Worm (Caenorhabditis elegans) whole organism, L4/young adult: ENCODE measurements around the gene ifc-2.
A peak's percentile ranks its signal among the peaks of the same experiment; 100 is the strongest.

Source experiments
- W03F9.2 ChIP-seq: fragments of 150-350 bp; optimal IDR thresholded peaks from 2 replicates; lab custom pipeline; 2014; ENCODE audit warnings: missing biosample characterization, missing genetic modification characterization
- dao-5 ChIP-seq: sonication (generic microtip); optimal IDR thresholded peaks from 2 replicates; lab custom pipeline; 2016; ENCODE audit warnings: missing genotype, missing genetic modification characterization, moderate library complexity, missing compliant biosample characterization
- him-1 ChIP-seq: sonication (generic microtip); optimal IDR thresholded peaks from 2 replicates; lab custom pipeline; 2016; ENCODE audit warnings: missing genotype, missing genetic modification reagents, missing genetic modification characterization, missing compliant biosample characterization

The ifc-2 gene

DNA sequence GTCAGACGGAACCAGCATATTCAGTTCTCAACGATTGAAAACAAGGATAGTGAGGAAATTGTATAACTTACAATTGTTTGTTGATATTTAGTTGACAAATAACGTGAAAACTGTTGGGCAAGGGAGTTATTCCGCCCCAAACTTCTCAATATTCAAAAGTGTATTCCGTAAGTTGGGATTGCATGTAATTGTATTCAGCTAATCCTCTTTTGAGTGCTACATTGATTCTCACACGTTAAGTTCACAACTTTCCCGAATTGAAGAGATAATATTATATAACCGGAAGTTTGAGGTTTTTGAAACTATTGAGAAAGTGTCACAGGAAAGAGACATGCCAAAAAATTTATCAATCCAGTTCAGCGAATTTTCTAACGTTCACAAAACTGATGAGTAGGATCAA, at the start of gene ifc-2:
Gene ifc-2, minus strand, starts transcription at position 101 of the 400 bp plus-strand sequence.
- TF ChIP-seq W03F9.2 (tag; lab: Kevin White, UChicago) (no peak), dao-5 (tag; lab: Kevin White, UChicago) (no peak), him-1 (tag; lab: Kevin White, UChicago) (no peak)

DNA sequence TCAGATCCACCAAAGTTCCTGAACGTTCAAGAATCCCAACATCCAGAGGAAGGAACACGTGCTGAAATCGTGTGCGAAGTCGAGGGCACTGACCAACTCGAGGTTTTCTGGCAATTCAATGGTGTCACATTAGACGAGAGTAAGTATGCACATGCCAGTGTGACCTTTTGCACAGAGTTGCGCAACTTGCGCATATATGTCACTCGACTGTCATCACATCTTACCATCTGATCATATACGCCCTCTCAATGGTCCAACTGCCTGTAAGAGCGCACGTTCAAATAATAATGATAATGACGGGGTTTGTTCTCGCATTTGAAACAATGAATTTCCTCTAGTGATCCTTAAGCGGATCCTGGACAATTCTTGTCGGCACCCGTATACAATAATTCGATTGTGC, 41.5 kb upstream of the ifc-2 start:
- TF ChIP-seq dao-5 (tag; lab: Kevin White, UChicago), result no peak
- TF ChIP-seq W03F9.2 (tag; lab: Kevin White, UChicago), result no peak
- no peak for TF ChIP-seq him-1 (tag; lab: Kevin White, UChicago)

DNA sequence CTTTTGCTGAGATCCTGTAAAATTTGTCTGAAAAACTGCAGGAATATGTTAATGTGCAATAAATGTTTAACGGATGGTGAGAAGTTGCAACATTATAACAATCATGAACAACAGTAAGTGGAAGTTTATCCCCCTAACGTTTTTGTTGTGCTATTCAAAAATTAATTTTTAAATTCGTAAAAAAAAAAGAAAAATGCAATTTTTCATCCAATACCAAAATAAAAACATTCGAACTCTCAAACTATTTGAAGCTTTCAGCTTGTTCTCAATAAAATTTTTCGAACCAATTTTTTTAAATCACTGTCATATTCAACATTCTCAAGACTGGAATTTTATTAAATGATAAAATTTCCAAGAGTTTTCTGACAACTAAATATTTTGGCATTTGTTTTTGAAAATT, 36.9 kb upstream of the ifc-2 start, which contains the start of gene ncam-1:
Gene ncam-1, plus strand, starts transcription at position 301 of the 400 bp plus-strand sequence.
- TF ChIP-seq him-1 (tag; lab: Kevin White, UChicago), result no peak

ce11 chrX:688602-689001, 33.9 kb upstream of the ifc-2 start:
- no peak for TF ChIP-seq W03F9.2 (tag; lab: Kevin White, UChicago)
- TF ChIP-seq him-1 (tag; lab: Kevin White, UChicago), result no peak
- TF ChIP-seq dao-5 (tag; lab: Kevin White, UChicago), result no peak

DNA sequence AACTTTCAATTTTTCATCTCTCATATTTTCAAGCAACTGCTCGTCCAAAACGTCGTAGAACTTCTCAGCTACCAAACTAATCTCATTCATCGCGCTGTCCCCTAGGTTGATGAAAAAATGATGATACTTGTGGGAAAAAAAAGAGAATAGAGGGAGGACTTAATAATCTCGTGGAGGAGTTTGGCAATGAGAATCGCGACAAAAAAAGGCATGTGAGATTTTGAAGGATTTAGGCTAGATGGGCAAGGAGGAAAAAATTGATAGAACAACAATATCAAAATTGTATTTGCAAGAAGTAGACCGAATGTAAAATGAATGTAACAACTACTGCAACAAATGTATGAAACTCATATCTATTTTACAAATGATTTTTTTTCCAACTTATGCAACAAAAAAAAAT, 28.0 kb upstream of the ifc-2 start, which contains the start of gene Y9C12A.1:
Gene Y9C12A.1, minus strand, starts transcription at position 101 of the 400 bp plus-strand sequence.
- TF ChIP-seq dao-5 (tag; lab: Kevin White, UChicago), result no peak
- no peak for TF ChIP-seq him-1 (tag; lab: Kevin White, UChicago)
- TF ChIP-seq W03F9.2 (tag; lab: Kevin White, UChicago), result no peak

DNA sequence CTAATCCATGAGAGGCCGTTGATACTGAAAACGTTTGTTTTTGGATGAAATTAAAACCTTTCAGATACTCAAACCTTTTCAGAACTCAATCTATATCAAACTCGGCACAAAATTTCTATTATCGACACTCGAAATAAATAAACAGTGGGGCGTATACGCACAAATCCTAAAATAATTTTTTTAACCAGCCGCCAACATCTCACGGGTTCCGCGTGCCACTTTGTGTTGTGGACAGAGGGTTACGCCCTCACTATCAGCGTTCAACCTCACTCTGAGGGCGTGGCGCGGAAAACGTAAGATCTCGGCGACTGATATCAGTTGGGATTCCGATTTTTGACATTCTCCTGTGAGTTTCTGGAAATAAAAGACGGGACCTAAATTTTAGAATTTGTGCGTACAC, 26.7 kb upstream of the ifc-2 start:
- no peak for TF ChIP-seq W03F9.2 (tag; lab: Kevin White, UChicago)
- TF ChIP-seq him-1 (tag; lab: Kevin White, UChicago), result no peak

ce11 chrX:680920-681319, 26.2 kb upstream of the ifc-2 start, which contains the start of gene T19D7.7:
TSS of gene T19D7.7 (minus strand) at chrX:681020.
- TF ChIP-seq dao-5 (tag; lab: Kevin White, UChicago), result no peak
- no peak for TF ChIP-seq W03F9.2 (tag; lab: Kevin White, UChicago)
- TF ChIP-seq him-1 (tag; lab: Kevin White, UChicago), result no peak

- TF ChIP-seq dao-5 (tag; lab: Kevin White, UChicago) (no peak), W03F9.2 (tag; lab: Kevin White, UChicago) (no peak), him-1 (tag; lab: Kevin White, UChicago) (no peak)
Measured at ce11 chrX:671807-672206, 17.1 kb upstream of the ifc-2 start, which contains the start of gene lgc-32. TSS of gene lgc-32 (plus strand) at chrX:672107.

- no peak for TF ChIP-seq dao-5 (tag; lab: Kevin White, UChicago)
- no peak for TF ChIP-seq W03F9.2 (tag; lab: Kevin White, UChicago)
- no peak for TF ChIP-seq him-1 (tag; lab: Kevin White, UChicago)
Measured at ce11 chrX:670603-671002, 15.9 kb upstream of the ifc-2 start, which contains the start of gene T19D7.6. TSS of gene T19D7.6 (minus strand) at chrX:670800.

DNA sequence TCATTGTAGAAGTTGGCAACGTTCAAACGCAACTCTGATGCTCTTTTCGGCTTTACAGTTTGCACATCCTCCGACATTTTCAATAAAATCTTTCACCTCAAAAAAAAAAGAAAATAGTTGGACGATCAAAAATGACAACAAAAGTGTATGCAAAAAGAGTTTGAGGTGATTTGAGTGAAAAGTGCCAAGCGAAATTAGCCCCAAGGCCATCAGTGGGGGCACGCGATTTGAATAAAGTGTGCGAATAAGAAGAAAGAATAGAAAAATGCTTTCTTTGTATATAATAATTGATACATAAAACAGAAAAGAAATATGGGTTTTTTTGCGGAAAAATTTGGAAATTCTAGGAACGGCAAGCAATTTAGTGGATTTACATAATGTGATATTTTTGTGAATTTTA, 11.4 kb upstream of the ifc-2 start, which contains the start of gene T19D7.5:
Gene T19D7.5, minus strand, starts transcription at position 101 of the 400 bp plus-strand sequence.
- TF ChIP-seq him-1 (tag; lab: Kevin White, UChicago), result no peak
- no peak for TF ChIP-seq dao-5 (tag; lab: Kevin White, UChicago)
- no peak for TF ChIP-seq W03F9.2 (tag; lab: Kevin White, UChicago)

ce11 chrX:661727-662330, 7.1 kb upstream of the ifc-2 start, which contains the start of gene rund-1:
TSS of gene rund-1 (minus strand) at chrX:661777.
- TF ChIP-seq him-1 (tag; lab: Kevin White, UChicago), result peak; percentile 54
- no peak for TF ChIP-seq W03F9.2 (tag; lab: Kevin White, UChicago)

ce11 chrX:655884-656283, 1.2 kb upstream of the ifc-2 start, which contains the start of gene lpr-7:
TSS of gene lpr-7 (plus strand) at chrX:656184.
- TF ChIP-seq W03F9.2 (tag; lab: Kevin White, UChicago) (no peak), dao-5 (tag; lab: Kevin White, UChicago) (no peak)

- TF ChIP-seq W03F9.2 (tag; lab: Kevin White, UChicago) (no peak), him-1 (tag; lab: Kevin White, UChicago) (no peak), dao-5 (tag; lab: Kevin White, UChicago) (no peak)
Measured at ce11 chrX:651616-652015, 3.1 kb downstream of the ifc-2 start.

DNA sequence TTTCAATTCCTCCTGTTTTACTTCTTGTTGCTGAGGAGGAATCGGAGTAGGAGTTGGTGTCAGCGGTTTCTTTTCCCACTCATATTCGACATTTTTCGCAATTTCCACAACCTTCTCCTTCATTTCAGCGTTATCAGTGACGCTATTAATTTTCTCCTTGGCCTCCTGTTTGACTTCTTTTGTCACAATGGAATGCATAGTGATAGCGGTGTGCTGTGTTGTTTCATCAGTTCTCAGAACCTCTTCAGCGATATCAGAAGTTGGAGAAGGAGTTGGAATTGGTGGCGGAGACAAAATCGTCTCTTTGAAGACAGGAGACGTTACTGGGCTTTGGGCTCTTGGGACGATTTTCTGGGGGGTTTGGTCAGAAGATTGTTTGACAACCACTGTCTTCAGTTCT, 8.2 kb downstream of the ifc-2 start:
- TF ChIP-seq him-1 (tag; lab: Kevin White, UChicago) (no peak), W03F9.2 (tag; lab: Kevin White, UChicago) (no peak)
